Fruit fly (Drosophila melanogaster) whole organism, embryonic: ENCODE results near the gene CG34163.

Experiments used
- Asciz ChIP-seq: fragments of 200-800 bp; sonication (Bioruptor generic); optimal IDR thresholded peaks from 2 replicates; lab custom pipeline; 2017; ENCODE audit warnings: missing biosample characterization, mild to moderate bottlenecking, missing genetic modification characterization, missing genetic modification reagents
- Atf-2 ChIP-seq: fragments of 200-800 bp; sonication (Bioruptor generic); optimal IDR thresholded peaks from 2 replicates; lab custom pipeline; 2016; ENCODE audit warnings: missing biosample characterization, missing genetic modification characterization
- Bteb2 ChIP-seq: fragments of 200-800 bp; sonication (Bioruptor generic); optimal IDR thresholded peaks from 2 replicates; lab custom pipeline; 2016; ENCODE audit warnings: missing biosample characterization, missing genetic modification characterization
- CG10267 ChIP-seq: fragments of 200-800 bp; sonication (Bioruptor generic); optimal IDR thresholded peaks from 2 replicates; lab custom pipeline; 2018; ENCODE audit warnings: missing biosample characterization, mild to moderate bottlenecking, missing genetic modification characterization, moderate library complexity
- CG10462 ChIP-seq: fragments of 200-800 bp; sonication (Bioruptor generic); optimal IDR thresholded peaks from 2 replicates; lab custom pipeline; 2016; ENCODE audit warnings: missing biosample characterization, missing genetic modification characterization
- CG10543 ChIP-seq: fragments of 200-800 bp; sonication (Bioruptor generic); optimal IDR thresholded peaks from 3 replicates; lab custom pipeline; 2017; ENCODE audit warnings: missing biosample characterization, mild to moderate bottlenecking, missing genetic modification characterization, moderate library complexity
- CG10979 ChIP-seq: fragments of 200-800 bp; sonication (Bioruptor generic); optimal IDR thresholded peaks from 2 replicates; lab custom pipeline; 2018; ENCODE audit warnings: missing biosample characterization, mild to moderate bottlenecking, missing genetic modification characterization, moderate library complexity
- CG11398 ChIP-seq: fragments of 200-800 bp; sonication (Bioruptor generic); optimal IDR thresholded peaks from 2 replicates; lab custom pipeline; 2016; ENCODE audit warnings: missing biosample characterization, missing genetic modification characterization
- CG12391 ChIP-seq: fragments of 200-800 bp; sonication (Bioruptor generic); optimal IDR thresholded peaks from 3 replicates; lab custom pipeline; 2018; ENCODE audit warnings: missing biosample characterization, mild to moderate bottlenecking, missing genetic modification characterization, moderate library complexity
- CG13296 ChIP-seq: fragments of 200-800 bp; sonication (Bioruptor generic); optimal IDR thresholded peaks from 3 replicates; lab custom pipeline; 2018; ENCODE audit warnings: missing biosample characterization, mild to moderate bottlenecking, missing genetic modification characterization
- CG14710 ChIP-seq: fragments of 200-800 bp; sonication (Bioruptor generic); optimal IDR thresholded peaks from 3 replicates; lab custom pipeline; 2019; ENCODE audit warnings: missing biosample characterization, mild to moderate bottlenecking, missing genetic modification characterization, moderate library complexity
- CG15601 ChIP-seq: fragments of 200-800 bp; sonication (Bioruptor generic); optimal IDR thresholded peaks from 3 replicates; lab custom pipeline; 2019; ENCODE audit warnings: missing biosample characterization, mild to moderate bottlenecking, missing genetic modification characterization, moderate library complexity
- CG17385 ChIP-seq: fragments of 200-800 bp; sonication (Bioruptor generic); optimal IDR thresholded peaks from 3 replicates; lab custom pipeline; 2018; ENCODE audit warnings: missing biosample characterization, mild to moderate bottlenecking, missing genetic modification characterization
- CG1792 ChIP-seq: fragments of 200-800 bp; sonication (Bioruptor generic); optimal IDR thresholded peaks from 2 replicates; lab custom pipeline; 2016; ENCODE audit warnings: missing biosample characterization, missing genetic modification characterization
- CG1832 ChIP-seq: fragments of 200-800 bp; sonication (Bioruptor generic); optimal IDR thresholded peaks from 2 replicates; lab custom pipeline; 2017; ENCODE audit warnings: missing biosample characterization, mild to moderate bottlenecking, missing genetic modification characterization, inconsistent platforms
- CG30020 ChIP-seq: fragments of 200-800 bp; optimal IDR thresholded peaks from 2 replicates; lab custom pipeline; 2019; ENCODE audit warnings: missing biosample characterization, mild to moderate bottlenecking, missing genetic modification characterization, moderate library complexity
- CG3847 ChIP-seq: fragments of 200-800 bp; sonication (Bioruptor generic); IDR thresholded peaks from 2 replicates; pipeline ENCODE4 v1.3.6; 2022; ENCODE audit warnings: missing biosample characterization, missing genetic modification characterization
- CG4424 ChIP-seq: fragments of 200-800 bp; sonication (Bioruptor generic); optimal IDR thresholded peaks from 3 replicates; lab custom pipeline; 2016; ENCODE audit warnings: missing biosample characterization, missing genetic modification characterization
- CG4854 ChIP-seq: fragments of 200-800 bp; sonication (Bioruptor generic); optimal IDR thresholded peaks from 2 replicates; lab custom pipeline; 2016; ENCODE audit warnings: missing biosample characterization, missing genetic modification characterization, inconsistent platforms
- CG7839 ChIP-seq: fragments of 200-800 bp; sonication (Bioruptor generic); optimal IDR thresholded peaks from 3 replicates; lab custom pipeline; 2018; ENCODE audit warnings: missing biosample characterization, mild to moderate bottlenecking, missing genetic modification characterization, moderate library complexity
- CG9727 ChIP-seq: fragments of 200-800 bp; sonication (Bioruptor generic); optimal IDR thresholded peaks from 3 replicates; lab custom pipeline; 2017; ENCODE audit warnings: missing biosample characterization, mild to moderate bottlenecking, missing genetic modification characterization
- CG9876 ChIP-seq: fragments of 200-800 bp; sonication (Bioruptor generic); optimal IDR thresholded peaks from 2 replicates; lab custom pipeline; 2016; ENCODE audit warnings: missing biosample characterization, missing genetic modification characterization
- Chrac-16 ChIP-seq: fragments of 200-800 bp; sonication (Bioruptor generic); optimal IDR thresholded peaks from 3 replicates; lab custom pipeline; 2016; ENCODE audit warnings: missing biosample characterization, missing genetic modification characterization
- E2f2 ChIP-seq: fragments of 200-800 bp; sonication (Bioruptor generic); IDR thresholded peaks from 2 replicates; pipeline ENCODE4 v1.3.6; 2022; ENCODE audit warnings: missing biosample characterization, missing genetic modification characterization
- HmgZ ChIP-seq: fragments of 200-800 bp; sonication (Bioruptor generic); optimal IDR thresholded peaks from 2 replicates; lab custom pipeline; 2018; ENCODE audit warnings: missing biosample characterization, mild to moderate bottlenecking, missing genetic modification characterization
- Hr51 ChIP-seq, 2 experiments: fragments of 200-800 bp; sonication (Bioruptor generic); optimal IDR thresholded peaks; 2 replicates in 1 of 2; 3 replicates in 1 of 2; lab custom pipeline; 2016 to 2018; ENCODE audit warnings: missing biosample characterization in 2 of 2, missing genetic modification characterization in 2 of 2, mild to moderate bottlenecking in 1 of 2, moderate library complexity in 1 of 2
- Hsf ChIP-seq: fragments of 200-800 bp; sonication (Bioruptor generic); optimal IDR thresholded peaks from 3 replicates; lab custom pipeline; 2016; ENCODE audit warnings: missing biosample characterization, missing genetic modification characterization
- MTF-1 ChIP-seq: fragments of 200-800 bp; sonication (Bioruptor generic); optimal IDR thresholded peaks from 2 replicates; lab custom pipeline; 2018; ENCODE audit warnings: missing biosample characterization, mild to moderate bottlenecking, missing genetic modification characterization, borderline replicate concordance
- Max ChIP-seq: fragments of 200-800 bp; sonication (Bioruptor generic); optimal IDR thresholded peaks from 2 replicates; lab custom pipeline; 2016; ENCODE audit warnings: missing biosample characterization, mild to moderate bottlenecking, missing genetic modification characterization
- NC2α ChIP-seq: fragments of 200-800 bp; sonication (Bioruptor generic); optimal IDR thresholded peaks from 2 replicates; lab custom pipeline; 2016; ENCODE audit warnings: missing biosample characterization, missing genetic modification characterization
- al ChIP-seq: fragments of 200-800 bp; sonication (Bioruptor generic); IDR thresholded peaks from 2 replicates; pipeline ENCODE4 v1.3.6; 2022; ENCODE audit warnings: missing biosample characterization, missing genetic modification characterization
- ap ChIP-seq: fragments of 200-800 bp; sonication (Bioruptor generic); IDR thresholded peaks from 2 replicates; pipeline ENCODE4 v1.3.6; 2022; ENCODE audit warnings: missing biosample characterization, missing genetic modification characterization
- ara ChIP-seq: fragments of 200-800 bp; sonication (Bioruptor generic); IDR thresholded peaks from 2 replicates; pipeline ENCODE4 v1.3.6; 2022; ENCODE audit warnings: missing biosample characterization, missing genetic modification characterization
- chn ChIP-seq: fragments of 200-800 bp; sonication (Bioruptor generic); optimal IDR thresholded peaks from 2 replicates; lab custom pipeline; 2016; ENCODE audit warnings: missing biosample characterization, missing genetic modification characterization
- dm ChIP-seq: fragments of 200-800 bp; sonication (Bioruptor generic); optimal IDR thresholded peaks from 3 replicates; lab custom pipeline; 2016; ENCODE audit warnings: missing biosample characterization, missing genetic modification characterization
- ewg ChIP-seq: fragments of 200-800 bp; sonication (Bioruptor generic); optimal IDR thresholded peaks from 3 replicates; lab custom pipeline; 2017; ENCODE audit warnings: mild to moderate bottlenecking, missing biosample characterization, missing genetic modification reagents, missing genetic modification characterization
- fd96Cb ChIP-seq: fragments of 200-800 bp; sonication (Bioruptor generic); optimal IDR thresholded peaks from 2 replicates; lab custom pipeline; 2018; ENCODE audit warnings: missing biosample characterization, mild to moderate bottlenecking, missing genetic modification characterization, moderate library complexity
- gfzf ChIP-seq: fragments of 200-800 bp; sonication (Bioruptor generic); optimal IDR thresholded peaks from 2 replicates; lab custom pipeline; 2016; ENCODE audit warnings: missing biosample characterization, mild to moderate bottlenecking, missing genetic modification characterization, moderate library complexity
- ind ChIP-seq: fragments of 200-800 bp; sonication (Bioruptor generic); optimal IDR thresholded peaks from 3 replicates; lab custom pipeline; 2016; ENCODE audit warnings: missing biosample characterization, missing genetic modification characterization
- jigr1 ChIP-seq: fragments of 200-800 bp; sonication (Bioruptor generic); IDR thresholded peaks from 3 replicates; pipeline ENCODE4 v1.3.6; 2022; ENCODE audit warnings: missing biosample characterization, missing genetic modification characterization
- jing ChIP-seq: fragments of 200-800 bp; sonication (Bioruptor generic); optimal IDR thresholded peaks from 2 replicates; lab custom pipeline; 2018; ENCODE audit warnings: missing biosample characterization, mild to moderate bottlenecking, missing genetic modification characterization
- maf-S ChIP-seq: fragments of 200-800 bp; sonication (Bioruptor generic); optimal IDR thresholded peaks from 2 replicates; lab custom pipeline; 2016; ENCODE audit warnings: missing biosample characterization, missing genetic modification characterization
- otp ChIP-seq: fragments of 200-800 bp; sonication (Bioruptor generic); IDR thresholded peaks from 3 replicates; pipeline ENCODE4, ENCODE4 v1.3.6; 2022; ENCODE audit warnings: missing biosample characterization, missing genetic modification characterization
- phol ChIP-seq: fragments of 200-800 bp; sonication (Bioruptor generic); optimal IDR thresholded peaks from 3 replicates; lab custom pipeline; 2018; ENCODE audit warnings: missing biosample characterization, mild to moderate bottlenecking, missing genetic modification characterization, moderate library complexity
- shn ChIP-seq: fragments of 200-800 bp; sonication (Bioruptor generic); optimal IDR thresholded peaks from 3 replicates; lab custom pipeline; 2016; ENCODE audit warnings: missing biosample characterization, missing genetic modification characterization
- sim ChIP-seq: fragments of 200-800 bp; sonication (Bioruptor generic); IDR thresholded peaks from 2 replicates; pipeline ENCODE4 v1.3.6; 2022; ENCODE audit warnings: missing biosample characterization, missing genetic modification characterization
- tgo ChIP-seq: fragments of 200-800 bp; sonication (Bioruptor generic); IDR thresholded peaks from 3 replicates; pipeline ENCODE4 v1.3.6; 2022; ENCODE audit warnings: missing biosample characterization, missing genetic modification characterization
- tna ChIP-seq: fragments of 200-800 bp; sonication (Bioruptor generic); IDR thresholded peaks from 2 replicates; pipeline ENCODE4 v1.3.6; 2022; ENCODE audit warnings: missing biosample characterization, missing genetic modification characterization; ENCODE audit not compliant: partially characterized antibody
- vfl ChIP-seq: fragments of 200-800 bp; sonication (Bioruptor generic); optimal IDR thresholded peaks from 2 replicates; lab custom pipeline; 2016; ENCODE audit warnings: missing biosample characterization, missing genetic modification characterization
- vvl ChIP-seq: fragments of 200-800 bp; sonication (Bioruptor generic); IDR thresholded peaks from 2 replicates; pipeline ENCODE4 v1.3.6; 2022; ENCODE audit warnings: missing biosample characterization, missing genetic modification characterization
- zen ChIP-seq: fragments of 200-800 bp; sonication (Bioruptor generic); optimal IDR thresholded peaks from 3 replicates; lab custom pipeline; 2018; ENCODE audit warnings: missing biosample characterization, mild to moderate bottlenecking, missing genetic modification characterization, moderate library complexity

CG34163 gene

DNA sequence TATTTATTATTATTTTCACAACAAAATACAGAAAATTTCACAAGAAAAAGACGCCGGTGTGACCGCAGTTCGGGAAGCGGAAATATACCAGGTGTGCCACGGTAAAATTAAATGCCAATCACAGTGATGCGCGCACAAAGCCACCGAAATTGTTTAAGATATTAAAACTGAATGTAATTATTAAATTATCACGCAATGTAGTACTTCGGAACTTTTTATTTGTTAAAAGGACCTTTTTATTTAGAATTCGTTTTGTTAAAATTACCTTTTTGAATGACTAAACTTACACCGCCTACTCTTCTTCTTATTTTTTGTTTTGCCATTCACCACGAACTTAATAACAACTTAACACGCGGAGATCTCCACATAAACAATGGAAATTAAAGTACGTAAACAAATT lies at the start of gene CG34163, which contains the start of gene CG6686 (continued):
- TF ChIP-seq dm (GFP tag; lab: Kevin White, UChicago) (peak; percentile 92), Atf-2 (GFP tag; lab: Kevin White, UChicago) (peak; percentile 3), zen (tag; lab: Kevin White, UChicago) (peak; percentile 44), CG4424 (GFP tag; lab: Kevin White, UChicago) (peak; percentile 25), tgo (no peak), CG1832 (GFP tag; lab: Kevin White, UChicago) (no peak), chn (GFP tag; lab: Kevin White, UChicago) (peak; percentile 21), fd96Cb (tag; lab: Kevin White, UChicago) (no peak), otp (no peak), ind (GFP tag; lab: Kevin White, UChicago) (peak; percentile 12), NC2α (GFP tag; lab: Kevin White, UChicago) (no peak), ewg (GFP tag; lab: Kevin White, UChicago) (no peak), vfl (GFP tag; lab: Kevin White, UChicago) (peak; percentile 41), CG10979 (tag; lab: Kevin White, UChicago) (peak; percentile 34), maf-S (peak; percentile 30), shn (GFP tag; lab: Kevin White, UChicago) (no peak), phol (tag; lab: Kevin White, UChicago) (peak; percentile 68), Hr51 (GFP tag; optimal IDR thresholded peaks at IDR 0.05; lab: Kevin White, UChicago) (peak in 1 of 2 experiments; percentile 54), CG15601 (tag; lab: Kevin White, UChicago) (peak; percentile 27), CG13296 (peak; percentile 3), ara (GFP tag; lab: Robert Waterston, UW) (peak; percentile 34; the same call in 1 of the 2 replicates), CG3847 (0 out of 2 replicates have a peak, but pooled peaks have one; percentile 24), CG10543 (GFP tag; lab: Kevin White, UChicago) (peak; percentile 1), HmgZ (tag; lab: Kevin White, UChicago) (peak; percentile 38), Bteb2 (GFP tag; lab: Kevin White, UChicago) (peak; percentile 34), CG10462 (GFP tag; lab: Kevin White, UChicago) (peak; percentile 37), al (GFP tag; lab: Robert Waterston, UW) (peak; percentile 37; the same call in 1 of the 2 replicates), CG14710 (tag; lab: Kevin White, UChicago) (peak; percentile 83), sim (GFP tag; lab: Robert Waterston, UW) (no peak), E2f2 (GFP tag; lab: Robert Waterston, UW) (peak; percentile 64), CG7839 (tag; lab: Kevin White, UChicago) (peak; percentile 45), Chrac-16 (peak; percentile 33), CG9876 (peak; percentile 9), CG17385 (GFP tag; lab: Kevin White, UChicago) (peak; percentile 99), ap (GFP tag; lab: Robert Waterston, UW) (no peak), CG11398 (GFP tag; lab: Kevin White, UChicago) (no peak), Max (GFP tag; lab: Kevin White, UChicago) (peak; percentile 78), CG12391 (tag; lab: Kevin White, UChicago) (peak; percentile 59), gfzf (GFP tag; lab: Kevin White, UChicago) (peak; percentile 83), CG9727 (GFP tag; lab: Kevin White, UChicago) (peak; percentile 33), CG1792 (GFP tag; lab: Kevin White, UChicago) (peak; percentile 8), Asciz (GFP tag; lab: Kevin White, UChicago) (no peak), jing (GFP tag; lab: Kevin White, UChicago) (no peak), jigr1 (GFP tag; lab: Robert Waterston, UW) (no peak), CG10267 (tag; lab: Kevin White, UChicago) (peak; percentile 49), CG30020 (tag; lab: Kevin White, UChicago) (peak; percentile 29), Hsf (GFP tag; lab: Kevin White, UChicago) (peak; percentile 64), tna (GFP tag; lab: Robert Waterston, UW) (no peak), vvl (GFP tag; lab: Robert Waterston, UW) (peak; percentile 40; the same call in 1 of the 2 replicates), MTF-1 (GFP tag; lab: Kevin White, UChicago) (no peak), CG4854 (peak; percentile 51)
